Worm (Caenorhabditis elegans) whole organism, young adult: Measurements from ENCODE around the gene T26C12.2.
A peak's percentile ranks its signal among the peaks of the same experiment; 100 is the strongest.

Experiments used
- B0019.2 ChIP-seq: fragments of 200-800 bp; sonication (Bioruptor generic); conservative IDR thresholded peaks from 2 replicates; pipeline ENCODE4 v1.3.6; 2022; ENCODE audit warnings: missing genetic modification reagents, missing genetic modification characterization, missing compliant biosample characterization
- B0336.3 ChIP-seq: fragments of 200-800 bp; sonication (Bioruptor generic); IDR thresholded peaks from 2 replicates; pipeline ENCODE4 v1.3.6; 2022; ENCODE audit warnings: missing genetic modification characterization, missing compliant biosample characterization
- F23B12.7 ChIP-seq: sonication (generic microtip); optimal IDR thresholded peaks from 2 replicates; lab custom pipeline; 2017; ENCODE audit warnings: missing genetic modification characterization, mild to moderate bottlenecking, missing compliant biosample characterization, antibody characterized with exemption, moderate library complexity; ENCODE audit not compliant: insufficient read depth
- F57A8.1 ChIP-seq: fragments of 200-800 bp; sonication (Bioruptor generic); optimal IDR thresholded peaks from 2 replicates; lab custom pipeline; 2018; ENCODE audit warnings: mild to moderate bottlenecking, missing genetic modification characterization, moderate library complexity, missing compliant biosample characterization
- T07F8.4 ChIP-seq: sonication (generic microtip); optimal IDR thresholded peaks from 2 replicates; lab custom pipeline; 2016; ENCODE audit warnings: mild to moderate bottlenecking, missing genetic modification characterization, moderate library complexity, missing compliant biosample characterization
- Y67H2A.10 ChIP-seq: fragments of 200-800 bp; sonication (Bioruptor generic); conservative IDR thresholded peaks from 2 replicates; pipeline ENCODE4 v1.3.6; 2022; ENCODE audit warnings: missing genetic modification reagents, missing genetic modification characterization, missing compliant biosample characterization
- attf-5 ChIP-seq: fragments of 200-800 bp; sonication (Bioruptor generic); optimal IDR thresholded peaks from 2 replicates; lab custom pipeline; 2018; ENCODE audit warnings: mild to moderate bottlenecking, missing genetic modification characterization, missing compliant biosample characterization
- cebp-1 ChIP-seq, 2 experiments: fragments of 200-800 bp in 1 of 2; sonication (Bioruptor generic) in 1 of 2; sonication (generic microtip) in 1 of 2; IDR thresholded peaks in 1 of 2; optimal IDR thresholded peaks in 1 of 2; 2 replicates each; pipeline versions ENCODE4 v1.3.6 to Lab custom; 2017 to 2022; ENCODE audit warnings: missing compliant biosample characterization in 2 of 2, missing genetic modification characterization in 2 of 2, mild to moderate bottlenecking in 1 of 2, missing genetic modification reagents in 1 of 2, moderate library complexity in 1 of 2
- chd-7 ChIP-seq: sonication (generic microtip); optimal IDR thresholded peaks from 2 replicates; lab custom pipeline; 2016; ENCODE audit warnings: mild to moderate bottlenecking, missing genetic modification characterization, moderate library complexity, missing compliant biosample characterization
- dox-1 ChIP-seq: fragments of 200-800 bp; sonication (Bioruptor generic); IDR thresholded peaks from 2 replicates; pipeline ENCODE4 v1.3.6; 2022; ENCODE audit warnings: missing genetic modification reagents, missing genetic modification characterization, missing compliant biosample characterization
- ets-4 ChIP-seq: fragments of 200-800 bp; sonication (Bioruptor generic); optimal IDR thresholded peaks from 2 replicates; lab custom pipeline; 2018; ENCODE audit warnings: mild to moderate bottlenecking, missing genetic modification characterization, missing compliant biosample characterization
- hrde-1 ChIP-seq: sonication (generic microtip); optimal IDR thresholded peaks from 2 replicates; lab custom pipeline; 2016; ENCODE audit warnings: missing genetic modification characterization, mild to moderate bottlenecking, missing compliant biosample characterization, moderate library complexity, missing genotype, missing genetic modification reagents, borderline replicate concordance
- hsf-1 ChIP-seq: fragments of 200-800 bp; sonication (Bioruptor generic); IDR thresholded peaks from 2 replicates; pipeline ENCODE4 v1.3.6; 2022; ENCODE audit warnings: missing genetic modification reagents, missing genetic modification characterization, missing compliant biosample characterization
- let-607 ChIP-seq, 2 experiments: fragments of 200-800 bp in 1 of 2; sonication (Bioruptor generic) in 1 of 2; sonication (generic microtip) in 1 of 2; optimal IDR thresholded peaks; 2 replicates each; lab custom pipeline; 2016 to 2018; ENCODE audit warnings: mild to moderate bottlenecking in 2 of 2, missing compliant biosample characterization in 2 of 2, missing genetic modification characterization in 2 of 2, moderate library complexity in 2 of 2, missing genotype in 1 of 2
- lin-35 ChIP-seq, 3 experiments: fragments of 150-350 bp in 2 of 3; sonication (generic microtip) in 1 of 3; optimal IDR thresholded peaks; 2 replicates each; lab custom pipeline; 2014 to 2018; ENCODE audit warnings: missing biosample characterization in 3 of 3, missing genetic modification characterization in 3 of 3, missing genetic modification reagents in 3 of 3
- lin-40 ChIP-seq: sonication (generic microtip); optimal IDR thresholded peaks from 2 replicates; lab custom pipeline; 2016; ENCODE audit warnings: missing genetic modification characterization, mild to moderate bottlenecking, missing compliant biosample characterization, missing genotype, missing genetic modification reagents
- mel-28 ChIP-seq: sonication (generic microtip); optimal IDR thresholded peaks from 2 replicates; lab custom pipeline; 2016; ENCODE audit warnings: borderline replicate concordance, mild to moderate bottlenecking, missing genetic modification characterization, missing compliant biosample characterization
- nhr-27 ChIP-seq: fragments of 200-800 bp; sonication (Bioruptor generic); optimal IDR thresholded peaks from 2 replicates; lab custom pipeline; 2018; ENCODE audit warnings: mild to moderate bottlenecking, missing genetic modification characterization, moderate library complexity, missing compliant biosample characterization
- rec-8 ChIP-seq, 2 experiments: sonication (generic microtip); optimal IDR thresholded peaks; 2 replicates each; lab custom pipeline; 2016; ENCODE audit warnings: mild to moderate bottlenecking in 2 of 2, missing genetic modification characterization in 2 of 2, missing genetic modification reagents in 2 of 2, missing genotype in 2 of 2, missing biosample characterization in 1 of 2, missing compliant biosample characterization in 1 of 2, moderate library complexity in 1 of 2
- sdz-38 ChIP-seq: sonication (generic microtip); optimal IDR thresholded peaks from 2 replicates; lab custom pipeline; 2016; ENCODE audit warnings: missing genotype, missing genetic modification characterization, missing compliant biosample characterization
- snpc-3.4 ChIP-seq: sonication (generic microtip); optimal IDR thresholded peaks from 2 replicates; lab custom pipeline; 2017; ENCODE audit warnings: missing genetic modification characterization, mild to moderate bottlenecking, missing compliant biosample characterization, antibody characterized with exemption, moderate library complexity, missing genotype, missing genetic modification reagents
- tbp1 ChIP-seq: fragments of 200-800 bp; sonication (Bioruptor generic); optimal IDR thresholded peaks from 2 replicates; lab custom pipeline; 2018; ENCODE audit warnings: mild to moderate bottlenecking, missing genetic modification characterization, missing compliant biosample characterization
- unc-62 ChIP-seq: fragments of 150-350 bp; optimal IDR thresholded peaks from 2 replicates; lab custom pipeline; 2014; ENCODE audit warnings: missing biosample characterization, missing genetic modification reagents, missing genetic modification characterization
- ztf-26 ChIP-seq: sonication (generic microtip); optimal IDR thresholded peaks from 2 replicates; lab custom pipeline; 2017; ENCODE audit warnings: missing genetic modification characterization, missing compliant biosample characterization

The T26C12.2 gene

DNA sequence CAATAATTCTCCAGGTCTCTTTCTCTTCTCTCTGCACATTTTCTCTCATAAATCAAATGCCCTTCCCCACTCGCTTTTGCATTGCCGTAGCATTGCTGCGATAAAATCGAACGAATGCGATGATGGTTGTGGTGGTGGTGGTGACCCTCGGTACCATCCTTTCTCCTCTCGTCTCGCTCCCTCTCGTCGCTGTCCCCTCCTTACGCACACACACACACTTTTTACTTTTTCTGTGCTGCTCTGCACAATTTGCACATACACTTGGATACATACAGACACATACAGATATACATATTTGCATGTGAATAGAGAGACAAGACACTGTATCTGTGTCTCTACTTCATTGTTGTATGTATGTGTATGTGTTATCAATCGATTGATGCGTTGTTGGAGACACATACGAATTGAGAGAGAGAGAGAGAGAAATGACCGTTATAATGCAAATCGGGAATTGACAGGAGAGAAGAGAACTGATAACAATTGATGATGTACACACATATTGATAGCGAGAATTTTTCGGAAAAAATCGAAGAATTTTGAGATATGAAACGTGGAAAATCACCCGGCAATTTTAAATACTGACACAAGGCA, 37.9 kb downstream of the T26C12.2 start (continued):
- TF ChIP-seq hsf-1 (GFP tag; lab: Robert Waterston, UW) (no peak), attf-5 (GFP tag; lab: Kevin White, UChicago) (peak; percentile 59), chd-7 (tag; lab: Kevin White, UChicago) (peak; percentile 48), sdz-38 (tag; lab: Kevin White, UChicago) (no peak), B0019.2 (GFP tag; lab: Robert Waterston, UW) (no peak), Y67H2A.10 (GFP tag; lab: Robert Waterston, UW) (no peak), cebp-1 (GFP tag; IDR thresholded peaks at IDR 0.05; lab: Robert Waterston, UW) (no peak), cebp-1 (tag; optimal IDR thresholded peaks at IDR 0.05; lab: Kevin White, UChicago) (peak; percentile 60), tbp1 (GFP tag; lab: Kevin White, UChicago) (peak; percentile 20), ztf-26 (no peak), ets-4 (GFP tag; lab: Kevin White, UChicago) (peak; percentile 77), let-607 (tag; optimal IDR thresholded peaks at IDR 0.05; lab: Kevin White, UChicago) (peak; percentile 83 to 87), lin-40 (peak; percentile 42)
- TF ChIP-seq, all 124 proteins: peak for 19

DNA sequence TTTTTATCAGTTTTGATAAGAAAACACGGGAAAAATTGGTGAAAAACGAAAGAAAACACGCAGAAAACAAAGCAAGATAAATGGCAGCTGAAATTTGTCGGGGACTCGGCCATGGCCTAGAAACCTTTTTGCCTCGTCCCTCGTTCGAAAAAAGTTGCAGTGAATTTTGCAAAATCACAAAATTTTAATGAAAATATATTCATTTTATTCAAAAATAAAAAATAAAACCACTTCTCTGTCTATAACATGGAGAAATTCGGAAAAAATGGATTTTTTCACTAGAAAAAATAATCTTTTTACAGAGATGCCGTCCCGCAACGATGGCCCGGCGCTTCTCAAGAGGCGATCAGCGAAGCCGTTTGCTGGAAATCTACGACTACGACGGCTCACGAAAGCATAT, 43.4 kb downstream of the T26C12.2 start, which contains the start of gene Y67D8A.2:
TSS of gene Y67D8A.2 (plus strand) at position 301 of the 400 bp plus-strand sequence.
- TF ChIP-seq hrde-1 (tag; lab: Kevin White, UChicago) (no peak), lin-35 (GFP tag; optimal IDR thresholded peaks at IDR 0.05; lab: Kevin White, UChicago) (no peak), mel-28 (tag; lab: Kevin White, UChicago) (no peak), dox-1 (GFP tag; lab: Robert Waterston, UW) (no peak), F57A8.1 (no peak), nhr-27 (tag; lab: Kevin White, UChicago) (no peak), snpc-3.4 (tag; lab: Kevin White, UChicago) (no peak), T07F8.4 (tag; lab: Kevin White, UChicago) (no peak), B0336.3 (GFP tag; lab: Robert Waterston, UW) (no peak), rec-8 (tag; optimal IDR thresholded peaks at IDR 0.05; lab: Kevin White, UChicago) (no peak)
- TF ChIP-seq, all 124 proteins: peak for 0

DNA sequence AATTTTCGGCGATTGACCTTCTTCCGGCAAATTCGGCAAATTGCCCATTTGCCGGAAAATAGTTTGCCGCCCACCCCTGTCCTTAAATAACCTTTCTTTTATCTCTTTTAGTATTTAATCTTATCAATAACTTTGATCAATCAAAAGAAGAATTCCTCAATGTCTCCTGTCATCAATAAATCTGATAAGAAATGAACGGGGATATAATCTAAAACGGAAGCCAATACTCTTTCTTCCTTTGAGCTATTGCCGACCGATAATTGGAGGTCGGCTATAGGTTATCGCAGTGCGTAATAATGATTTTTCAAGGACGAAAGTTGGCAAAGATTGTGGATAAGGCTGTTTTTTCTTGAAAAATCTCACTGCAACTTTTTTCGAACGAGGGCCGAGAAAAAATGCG, 44.4 kb downstream of the T26C12.2 start:
- TF ChIP-seq F23B12.7 (tag; lab: Kevin White, UChicago) = no peak
- TF ChIP-seq unc-62 (GFP tag; lab: Kevin White, UChicago) = peak; percentile 27
